Worm (Caenorhabditis elegans): ENCODE data around the gene srj-15.

srj-15 gene

DNA sequence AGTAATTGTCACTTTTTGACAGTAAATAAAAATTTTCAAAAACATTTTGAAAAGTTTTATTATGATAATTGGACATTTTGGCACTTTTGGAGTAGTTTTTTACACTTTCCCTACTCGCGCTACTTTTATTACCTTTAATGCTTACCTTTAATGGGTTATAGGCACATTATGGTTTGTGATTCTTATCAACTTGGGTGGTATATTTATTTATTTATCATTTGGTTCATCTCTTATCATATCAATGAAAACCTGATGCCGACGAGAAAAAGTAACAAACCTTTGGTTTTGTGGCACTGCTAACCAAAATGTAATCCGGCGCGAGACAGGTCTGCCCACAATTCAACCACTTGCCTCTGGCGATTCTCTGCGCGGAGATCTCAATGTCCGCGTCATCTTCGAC, 33.7 kb upstream of the srj-15 start (continued):
- no peak for TF ChIP-seq Y95B8A.8 (GFP tag; IDR thresholded peaks at IDR 0.05)
- TF ChIP-seq mxl-1 (tag; optimal IDR thresholded peaks at IDR 0.05) = no peak
- TF ChIP-seq ztf-22 (GFP tag; optimal IDR thresholded peaks at IDR 0.05) = no peak
- TF ChIP-seq egl-44 (GFP tag; IDR thresholded peaks at IDR 0.05) = no peak

DNA sequence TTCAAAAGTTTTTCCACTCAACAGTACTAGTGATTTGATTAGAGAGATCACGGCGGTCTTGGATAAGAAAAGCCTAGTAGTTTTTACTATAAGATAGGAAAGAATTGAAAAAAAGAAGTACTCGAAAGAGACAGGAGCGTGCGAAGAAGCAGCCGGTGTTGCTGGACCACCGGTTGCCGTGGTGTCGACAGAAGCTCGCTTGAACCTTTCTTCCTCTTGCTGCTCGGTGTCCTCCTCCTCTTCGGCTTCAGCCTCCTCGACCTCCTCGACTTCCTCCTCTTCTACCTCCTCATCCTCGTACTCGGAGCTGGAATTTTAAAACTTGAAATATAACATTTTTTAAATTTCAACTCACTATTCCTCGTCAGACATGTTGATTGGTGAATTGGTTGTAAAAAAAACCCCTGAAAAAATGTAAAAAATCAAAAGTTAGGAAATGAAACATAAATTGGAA, 27.8 kb upstream of the srj-15 start, which contains the start of gene tnt-4:
tnt-4 (minus strand) TSS at position 404 of the 454 bp plus-strand sequence.
- TF ChIP-seq hlh-12 (tag; optimal IDR thresholded peaks at IDR 0.05) (no peak), zfh-2 (GFP tag; conservative IDR thresholded peaks at IDR 0.05) (peak; percentile 55), repo-1 (tag; optimal IDR thresholded peaks at IDR 0.05) (no peak), Y79H2A.3 (GFP tag; conservative IDR thresholded peaks at IDR 0.05) (no peak)

ce11 chrV:1991381-1991780, 26.7 kb upstream of the srj-15 start:
- TF ChIP-seq snpc-4 (GFP tag; optimal IDR thresholded peaks at IDR 0.05) = no peak
- no peak for TF ChIP-seq snpc-4 (tag; optimal IDR thresholded peaks at IDR 0.05)
- peak; percentile 70 for TF ChIP-seq egrh-3 (GFP tag; IDR thresholded peaks at IDR 0.05)
- peak; percentile 84 for TF ChIP-seq zfh-2 (GFP tag; conservative IDR thresholded peaks at IDR 0.05)
- TF ChIP-seq lin-26 (GFP tag; IDR thresholded peaks at IDR 0.05) = 0 out of 2 replicates have a peak, but pooled peaks have one; percentile 32

ce11 chrV:1989220-1989619, 24.5 kb upstream of the srj-15 start:
- TF ChIP-seq let-607 (tag; optimal IDR thresholded peaks at IDR 0.05) (no peak), rpc-1 (optimal IDR thresholded peaks at IDR 0.05) (no peak), rpc-1 (tag; optimal IDR thresholded peaks at IDR 0.05) (no peak), hlh-12 (tag; optimal IDR thresholded peaks at IDR 0.05) (no peak), D2030.7 (GFP tag; IDR thresholded peaks at IDR 0.05) (no peak), nhr-80 (tag; optimal IDR thresholded peaks at IDR 0.05) (peak; percentile 42)

DNA sequence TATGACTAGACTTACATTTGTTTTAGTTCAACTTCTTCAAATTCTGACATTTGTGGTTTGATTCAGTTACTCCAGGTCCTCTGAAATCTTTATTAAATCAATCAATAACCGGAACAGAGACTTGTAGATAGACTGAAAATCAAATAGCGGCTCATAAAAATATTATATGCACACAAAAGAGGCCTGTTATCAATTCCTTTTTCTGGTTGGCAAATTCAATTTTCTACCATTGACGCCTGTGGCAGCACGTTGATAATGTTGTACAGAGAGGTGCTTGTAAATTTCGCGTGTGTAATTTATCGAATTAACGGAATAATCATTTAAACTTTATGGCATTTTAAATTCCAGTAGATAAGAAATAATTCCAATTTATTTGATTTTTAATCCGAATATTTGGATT, 22.2 kb upstream of the srj-15 start, which contains the start of gene T08B1.1:
T08B1.1 (minus strand) TSS at position 92 of the 400 bp plus-strand sequence.
- TF ChIP-seq fkh-3 (tag; optimal IDR thresholded peaks at IDR 0.05) (no peak), nhr-80 (tag; optimal IDR thresholded peaks at IDR 0.05) (peak; percentile 64), F10E7.11 (tag; optimal IDR thresholded peaks at IDR 0.05) (no peak), efl-1 (GFP tag; optimal IDR thresholded peaks at IDR 0.05) (no peak), madf-10 (tag; optimal IDR thresholded peaks at IDR 0.05) (no peak), mes-4 (tag; optimal IDR thresholded peaks at IDR 0.05) (no peak)

DNA sequence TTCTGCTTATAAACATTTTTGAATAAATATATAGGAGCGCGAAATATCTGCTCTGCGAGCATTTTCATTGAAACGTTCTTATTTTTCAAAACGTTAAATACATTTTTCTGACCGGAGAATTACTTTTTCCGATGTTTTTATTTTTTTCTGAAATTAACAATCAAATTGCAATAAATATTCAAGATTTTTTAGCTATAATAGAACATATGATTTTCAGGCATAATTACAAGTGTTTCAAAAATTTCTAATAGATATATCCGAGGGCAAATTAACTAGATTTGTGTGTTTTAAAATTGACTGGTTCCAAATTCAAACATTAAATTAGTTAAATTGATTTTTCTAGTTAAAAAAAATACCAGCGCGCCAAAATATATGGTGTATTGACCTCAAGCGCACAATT, 14.3 kb upstream of the srj-15 start, which contains the start of gene T08B1.4:
T08B1.4 (plus strand) TSS at position 301 of the 400 bp plus-strand sequence.
- TF ChIP-seq T07F8.4 (tag; optimal IDR thresholded peaks at IDR 0.05) (no peak), Y56A3A.18 (GFP tag; IDR thresholded peaks at IDR 0.05) (no peak), ceh-40 (GFP tag; IDR thresholded peaks at IDR 0.05) (no peak), ztf-18 (tag; optimal IDR thresholded peaks at IDR 0.05) (no peak)

DNA sequence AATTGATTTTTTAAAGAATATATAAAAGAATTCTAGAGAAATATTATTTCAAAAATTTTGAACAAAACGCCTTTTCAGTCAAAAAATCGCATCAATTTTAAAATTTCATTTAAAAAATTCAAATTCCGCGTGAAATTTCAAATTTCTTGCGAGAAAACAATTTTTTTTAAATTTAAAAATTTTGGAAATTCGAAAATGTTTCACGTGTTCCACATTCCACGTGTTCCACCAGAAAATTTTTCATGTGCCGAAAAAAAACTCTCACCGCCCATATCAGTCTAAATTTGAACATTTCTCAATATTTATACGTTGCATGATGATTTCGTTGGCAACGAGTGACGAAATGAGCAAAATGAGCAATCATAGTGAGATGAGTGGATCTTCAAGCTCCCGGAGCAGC, 10.3 kb upstream of the srj-15 start, which contains the start of gene fbxa-201:
fbxa-201 (plus strand) TSS at position 301 of the 400 bp plus-strand sequence.
- TF ChIP-seq bed-1 (GFP tag; IDR thresholded peaks at IDR 0.05) (no peak), F49E8.2 (tag; optimal IDR thresholded peaks at IDR 0.05; ENCODE audit: insufficient read depth) (no peak), egl-18 (GFP tag; IDR thresholded peaks at IDR 0.05) (no peak)

All from whole organism, young adult.